Fruit fly (Drosophila melanogaster): Measurements from ENCODE around the gene MagR.

Gene MagR

dm6 chrX:15733995-15734394 is at the start of gene MagR, which contains the start of gene CG12379 (continued):
- TF ChIP-seq klu (GFP tag; IDR thresholded peaks at IDR 0.05) = peak; percentile 48; the same call in 1 of the 2 replicates
- TF ChIP-seq CG11093 (GFP tag; IDR thresholded peaks at IDR 0.05) = no peak
- TF ChIP-seq CG7839 (tag; optimal IDR thresholded peaks at IDR 0.05) = no peak
- peak; percentile 74 for TF ChIP-seq phol (tag; optimal IDR thresholded peaks at IDR 0.05)
- no peak for TF ChIP-seq ttk (GFP tag; IDR thresholded peaks at IDR 0.05)
- no peak for TF ChIP-seq Hand (GFP tag; optimal IDR thresholded peaks at IDR 0.05)
- TF ChIP-seq pum (GFP tag; optimal IDR thresholded peaks at IDR 0.05) = peak; percentile 55
- TF ChIP-seq CG15479 (GFP tag; optimal IDR thresholded peaks at IDR 0.05) = no peak
- peak; percentile 4 for TF ChIP-seq CG10274 (GFP tag; optimal IDR thresholded peaks at IDR 0.05)
- TF ChIP-seq dmrt11E (tag; optimal IDR thresholded peaks at IDR 0.05) = peak; percentile 47
- TF ChIP-seq Med (GFP tag) = peak; percentile 91
- peak; percentile 63 for TF ChIP-seq CG9215 (GFP tag; IDR thresholded peaks at IDR 0.05)
- no peak for TF ChIP-seq Nf-YA (GFP tag; IDR thresholded peaks at IDR 0.05)
- TF ChIP-seq CG7786 (GFP tag; optimal IDR thresholded peaks at IDR 0.05) = peak; percentile 56
- 0 out of 2 replicates have a peak, but pooled peaks have one; percentile 9 for TF ChIP-seq Ada2b (GFP tag; IDR thresholded peaks at IDR 0.05)
- TF ChIP-seq CG8290 (GFP tag; optimal IDR thresholded peaks at IDR 0.05) = peak; percentile 29
- no peak for TF ChIP-seq CG8290 (tag; optimal IDR thresholded peaks at IDR 0.05)
- peak; percentile 83 for TF ChIP-seq Scr (GFP tag; IDR thresholded peaks at IDR 0.05; ENCODE audit: partially characterized antibody)
- peak; percentile 46; the same call in 1 of the 2 replicates for TF ChIP-seq CG32532 (GFP tag; IDR thresholded peaks at IDR 0.05)
- TF ChIP-seq CG30403 (GFP tag; optimal IDR thresholded peaks at IDR 0.05) = peak; percentile 74
- TF ChIP-seq gsb (GFP tag; IDR thresholded peaks at IDR 0.05) = no peak
- TF ChIP-seq CG16863 (GFP tag; optimal IDR thresholded peaks at IDR 0.05) = peak; percentile 45
- TF ChIP-seq CG3407 (GFP tag; optimal IDR thresholded peaks at IDR 0.05) = no peak
- TF ChIP-seq CG8765 (GFP tag; IDR thresholded peaks at IDR 0.05) = no peak
- TF ChIP-seq nom (GFP tag; optimal IDR thresholded peaks at IDR 0.05) = peak; percentile 28
- no peak for TF ChIP-seq D19B (GFP tag; optimal IDR thresholded peaks at IDR 0.05)
- no peak for TF ChIP-seq fd3F (GFP tag; optimal IDR thresholded peaks at IDR 0.05)
- TF ChIP-seq CG13296 (GFP tag; optimal IDR thresholded peaks at IDR 0.05) = peak; percentile 64
- TF ChIP-seq bcd (GFP tag; optimal IDR thresholded peaks at IDR 0.05) = no peak
- TF ChIP-seq CG12391 (tag; optimal IDR thresholded peaks at IDR 0.05) = peak; percentile 65
- TF ChIP-seq CG13123 (GFP tag; optimal IDR thresholded peaks at IDR 0.05) = no peak
- no peak for TF ChIP-seq dimm (GFP tag; IDR thresholded peaks at IDR 0.05)
- TF ChIP-seq tap (tag; optimal IDR thresholded peaks at IDR 0.05) = no peak
- TF ChIP-seq sug (tag; optimal IDR thresholded peaks at IDR 0.05) = peak; percentile 83
- no peak for TF ChIP-seq CG18764 (GFP tag; optimal IDR thresholded peaks at IDR 0.05)
- TF ChIP-seq E2f1 (GFP tag; IDR thresholded peaks at IDR 0.05) = peak; percentile 32; the same call in 1 of the 2 replicates
- TF ChIP-seq zf30C (GFP tag; optimal IDR thresholded peaks at IDR 0.05) = no peak
- TF ChIP-seq hkb (optimal IDR thresholded peaks at IDR 0.05) = no peak
- TF ChIP-seq hkb (GFP tag; IDR thresholded peaks at IDR 0.05) = no peak
- TF ChIP-seq CG1602 (GFP tag; optimal IDR thresholded peaks at IDR 0.05) = peak; percentile 45
- no peak for TF ChIP-seq kay (GFP tag; optimal IDR thresholded peaks at IDR 0.05)
- TF ChIP-seq pfk (GFP tag; optimal IDR thresholded peaks at IDR 0.05) = no peak
- no peak for TF ChIP-seq CG10565 (GFP tag; optimal IDR thresholded peaks at IDR 0.05)
- TF ChIP-seq CrebB (tag; optimal IDR thresholded peaks at IDR 0.05) = peak; percentile 28
- TF ChIP-seq lbe (GFP tag; optimal IDR thresholded peaks at IDR 0.05) = no peak
- TF ChIP-seq CG13287 (GFP tag; IDR thresholded peaks at IDR 0.05; ENCODE audit: partially characterized antibody) = peak; percentile 78
- peak; percentile 63 for TF ChIP-seq Hsf (GFP tag; optimal IDR thresholded peaks at IDR 0.05)
- TF ChIP-seq wor (GFP tag; IDR thresholded peaks at IDR 0.05) = no peak
- peak; percentile 72 for TF ChIP-seq Nf-YC (tag; optimal IDR thresholded peaks at IDR 0.05)
- peak; percentile 52 for TF ChIP-seq CG10267 (tag; optimal IDR thresholded peaks at IDR 0.05)
- peak; percentile 79 for TF ChIP-seq HLH4C (GFP tag; IDR thresholded peaks at IDR 0.05; ENCODE audit: partially characterized antibody)
- TF ChIP-seq hbn (GFP tag; IDR thresholded peaks at IDR 0.05; ENCODE audit: partially characterized antibody) = peak; percentile 66

Measured in whole organism, embryonic.